Worm (Caenorhabditis elegans): ENCODE results near the gene bgal-2.

The bgal-2 gene

DNA sequence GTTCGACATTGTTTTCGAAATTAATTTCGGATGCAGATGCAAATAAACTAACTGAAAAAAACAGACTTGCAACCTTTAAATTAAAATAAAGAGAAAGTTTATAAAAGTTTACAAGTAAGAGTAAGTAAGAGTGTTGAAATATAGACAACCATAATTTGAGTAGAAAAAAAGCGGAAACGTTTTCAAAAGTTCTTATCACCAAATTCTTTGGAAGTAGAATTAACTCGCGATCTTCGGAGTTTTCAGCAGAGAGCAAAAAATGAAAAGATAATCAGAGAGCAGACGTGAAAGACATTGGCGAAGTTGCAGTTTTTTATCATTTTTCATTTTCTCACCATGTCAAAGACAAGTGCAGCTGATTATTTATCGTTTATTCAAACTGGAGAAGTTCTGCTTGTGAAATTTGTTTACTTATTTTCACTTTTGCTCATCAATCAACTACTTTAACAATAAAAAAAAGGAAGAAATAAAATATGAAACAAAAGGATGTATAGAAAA, 22.5 kb upstream of the bgal-2 start, which contains the start of gene abts-4:
Gene abts-4 (minus strand): TSS at position 51 of the 498 bp plus-strand sequence.
- no peak for TF ChIP-seq pax-3 (tag; optimal IDR thresholded peaks at IDR 0.05)
- TF ChIP-seq elt-2 (tag; optimal IDR thresholded peaks at IDR 0.05) = peak; percentile 63

ce11 chrX:6778014-6778413, 6.2 kb upstream of the bgal-2 start, which contains the start of gene irk-1:
Gene irk-1 (minus strand): TSS chrX:6778114.
- no peak for TF ChIP-seq unc-86 (tag; optimal IDR thresholded peaks at IDR 0.05)
- peak; percentile 12 for TF ChIP-seq lin-14 (GFP tag; optimal IDR thresholded peaks at IDR 0.05)
- no peak for TF ChIP-seq ceh-90 (tag; optimal IDR thresholded peaks at IDR 0.05)
- TF ChIP-seq vab-15 (tag; optimal IDR thresholded peaks at IDR 0.05) = no peak
- no peak for TF ChIP-seq pax-3 (tag; optimal IDR thresholded peaks at IDR 0.05)
- no peak for TF ChIP-seq efl-1 (optimal IDR thresholded peaks at IDR 0.05)
- TF ChIP-seq efl-1 (GFP tag; optimal IDR thresholded peaks at IDR 0.05 in 1 of 2) = peak in 1 of 2 experiments; percentile 56
- no peak for TF ChIP-seq snpc-4 (tag; optimal IDR thresholded peaks at IDR 0.05)
- no peak for TF ChIP-seq nhr-76 (tag; optimal IDR thresholded peaks at IDR 0.05)
- TF ChIP-seq lin-39 (tag; optimal IDR thresholded peaks at IDR 0.05) = no peak

DNA sequence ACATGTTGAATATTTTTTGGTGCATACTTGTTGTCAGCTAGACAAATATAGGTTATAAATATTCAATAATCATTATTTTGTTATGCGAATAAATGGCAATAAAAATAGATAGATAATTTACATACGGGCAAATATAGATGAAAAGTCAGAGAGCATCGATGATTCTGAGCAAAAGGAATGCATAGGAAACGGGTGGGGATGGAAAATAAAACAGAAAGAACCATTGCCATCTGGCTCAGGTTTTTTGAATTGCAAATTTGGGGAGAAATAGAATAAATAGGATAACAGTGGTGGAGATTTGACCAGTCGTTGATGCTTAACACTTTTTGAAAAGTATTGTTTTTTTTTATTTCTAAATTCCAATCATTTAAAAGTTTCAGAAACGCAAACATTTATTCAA, 1.4 kb upstream of the bgal-2 start, which contains the start of gene idpp-6:
Gene idpp-6 (plus strand): TSS at position 301 of the 400 bp plus-strand sequence.
- no peak for TF ChIP-seq hpl-2 (GFP tag; optimal IDR thresholded peaks at IDR 0.05)
- TF ChIP-seq elt-2 (tag; optimal IDR thresholded peaks at IDR 0.05) = no peak
- TF ChIP-seq nhr-19 (GFP tag; conservative IDR thresholded peaks at IDR 0.05) = no peak
- no peak for TF ChIP-seq alr-1 (tag; optimal IDR thresholded peaks at IDR 0.05; ENCODE audit: borderline replicate concordance)
- no peak for TF ChIP-seq pax-3 (tag; optimal IDR thresholded peaks at IDR 0.05)
- no peak for TF ChIP-seq sox-4 (tag; optimal IDR thresholded peaks at IDR 0.05)
- TF ChIP-seq lsy-2 (tag; optimal IDR thresholded peaks at IDR 0.05) = no peak
- TF ChIP-seq C34B4.2 (tag; optimal IDR thresholded peaks at IDR 0.05) = no peak
- TF ChIP-seq C16A3.4 (tag; optimal IDR thresholded peaks at IDR 0.05) = no peak
- no peak for TF ChIP-seq egl-13 (tag; optimal IDR thresholded peaks at IDR 0.05)
- TF ChIP-seq pag-3 (tag; optimal IDR thresholded peaks at IDR 0.05; ENCODE audit: borderline replicate concordance, insufficient read depth) = no peak
- no peak for TF ChIP-seq hlh-4 (tag; optimal IDR thresholded peaks at IDR 0.05)
- no peak for TF ChIP-seq dsc-1 (tag; optimal IDR thresholded peaks at IDR 0.05)
- TF ChIP-seq lin-14 (GFP tag; optimal IDR thresholded peaks at IDR 0.05) = no peak

DNA sequence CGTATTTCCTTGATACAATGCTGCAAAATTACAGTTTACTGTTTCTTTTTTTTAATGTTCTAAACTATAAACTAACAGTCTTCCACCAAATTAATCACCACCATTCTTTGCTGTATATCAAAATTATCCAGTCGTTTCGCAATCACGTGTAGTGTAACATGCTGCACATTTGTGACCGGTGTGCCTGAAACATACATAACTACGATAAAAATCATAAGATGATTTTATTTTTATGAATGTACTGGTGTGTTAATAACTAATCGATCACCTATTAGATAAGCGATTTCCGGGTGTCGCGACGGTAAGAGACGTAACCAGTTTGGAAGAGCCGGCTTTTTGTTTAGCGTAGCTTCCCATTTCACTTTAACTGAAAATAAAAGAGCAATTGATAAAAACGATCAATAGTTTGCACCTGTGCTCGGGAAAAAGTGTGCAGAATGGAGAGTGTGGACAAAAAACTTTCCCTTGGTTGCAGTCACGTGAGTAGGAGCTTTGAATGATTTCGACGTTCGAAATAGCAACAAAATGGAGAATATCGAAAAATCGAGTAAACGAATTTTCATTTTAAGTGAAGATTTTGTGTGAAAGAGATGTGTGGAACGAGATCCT, 4.9 kb downstream of the bgal-2 start, which contains the start of gene sgca-1:
Gene sgca-1 (minus strand): TSS at position 584 of the 609 bp plus-strand sequence.
- TF ChIP-seq unc-62 (GFP tag; optimal IDR thresholded peaks at IDR 0.05) (no peak), skn-1 (tag; optimal IDR thresholded peaks at IDR 0.05) (no peak), lin-35 (GFP tag; optimal IDR thresholded peaks at IDR 0.05) (peak in 1 of 2 experiments; percentile 53), elt-2 (tag; optimal IDR thresholded peaks at IDR 0.05) (peak; percentile 95), grh-1 (GFP tag; IDR thresholded peaks at IDR 0.05) (no peak), nhr-90 (tag; optimal IDR thresholded peaks at IDR 0.05; ENCODE audit: poor library complexity) (peak; percentile 35), blmp-1 (tag; optimal IDR thresholded peaks at IDR 0.05) (no peak), mdl-1 (tag; optimal IDR thresholded peaks at IDR 0.05) (peak in 1 of 2 experiments; percentile 9), nhr-20 (tag; optimal IDR thresholded peaks at IDR 0.05) (peak; percentile 22), nhr-71 (tag; optimal IDR thresholded peaks at IDR 0.05) (peak; percentile 2)

DNA sequence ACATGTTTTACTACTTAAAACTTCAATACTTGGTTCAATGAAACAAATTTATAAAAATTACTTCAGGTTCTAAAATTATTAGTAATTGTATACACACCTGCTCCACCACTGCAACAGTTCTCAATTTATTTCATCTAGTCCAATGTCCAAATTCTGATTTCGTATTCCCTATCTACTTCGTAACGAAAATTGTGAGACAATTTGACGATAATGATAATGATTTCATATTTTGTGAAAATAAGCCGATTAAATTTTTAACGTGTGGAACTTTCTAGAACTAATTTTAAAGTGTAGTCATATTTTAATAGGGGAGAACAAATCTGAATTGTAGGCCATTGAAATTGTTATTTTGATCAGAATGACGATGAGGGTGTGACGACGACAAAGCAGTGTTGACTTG, 6.2 kb downstream of the bgal-2 start:
- no peak for TF ChIP-seq unc-62 (GFP tag; optimal IDR thresholded peaks at IDR 0.05)
- TF ChIP-seq efl-1 (optimal IDR thresholded peaks at IDR 0.05) = no peak
- peak in 1 of 2 experiments; percentile 89 for TF ChIP-seq efl-1 (GFP tag; optimal IDR thresholded peaks at IDR 0.05 in 1 of 2)

All from whole organism, L1 larva.